Worm (Caenorhabditis elegans) whole organism, L3 larva: ENCODE results near the gene dnj-22.

Experiments used
- R02D3.7 ChIP-seq: fragments of 150-350 bp; optimal IDR thresholded peaks from 2 replicates; lab custom pipeline; 2014; ENCODE audit warnings: missing biosample characterization, missing genetic modification characterization
- ama-1 ChIP-seq: fragments of 150-350 bp; optimal IDR thresholded peaks from 2 replicates; lab custom pipeline; 2018
- ceh-16 ChIP-seq: sonication (generic microtip); optimal IDR thresholded peaks from 2 replicates; lab custom pipeline; 2017; ENCODE audit warnings: missing biosample characterization, missing genetic modification characterization
- ceh-28 ChIP-seq: fragments of 150-350 bp; optimal IDR thresholded peaks from 2 replicates; lab custom pipeline; 2014; ENCODE audit warnings: missing biosample characterization, missing genetic modification reagents, missing genetic modification characterization
- ceh-9 ChIP-seq: sonication (generic microtip); optimal IDR thresholded peaks from 2 replicates; lab custom pipeline; 2018; ENCODE audit warnings: missing biosample characterization, missing genetic modification characterization
- daf-12 ChIP-seq: fragments of 150-350 bp; optimal IDR thresholded peaks from 2 replicates; lab custom pipeline; 2014; ENCODE audit warnings: missing biosample characterization, missing genetic modification reagents, missing genetic modification characterization
- egl-27 ChIP-seq: sonication (generic microtip); optimal IDR thresholded peaks from 4 replicates; lab custom pipeline; 2017; ENCODE audit warnings: missing biosample characterization, missing genetic modification reagents, missing genetic modification characterization
- egl-5 ChIP-seq: fragments of 150-350 bp; optimal IDR thresholded peaks from 2 replicates; lab custom pipeline; 2017; ENCODE audit warnings: missing biosample characterization, missing genetic modification reagents, missing genetic modification characterization, inconsistent platforms
- elt-1 ChIP-seq: fragments of 150-350 bp; optimal IDR thresholded peaks from 2 replicates; lab custom pipeline; 2014; ENCODE audit warnings: missing biosample characterization, missing genetic modification characterization
- elt-2 ChIP-seq: sonication (generic microtip); optimal IDR thresholded peaks from 2 replicates; lab custom pipeline; 2016; ENCODE audit warnings: missing genetic modification reagents, mild to moderate bottlenecking, missing genetic modification characterization, missing compliant biosample characterization
- eor-1 ChIP-seq, 2 experiments: fragments of 150-350 bp; optimal IDR thresholded peaks; 2 replicates each; lab custom pipeline; 2014 to 2018; ENCODE audit warnings: missing biosample characterization in 2 of 2, missing genetic modification characterization in 2 of 2
- fkh-10 ChIP-seq: sonication (generic microtip); optimal IDR thresholded peaks from 2 replicates; lab custom pipeline; 2017; ENCODE audit warnings: missing biosample characterization, missing genetic modification reagents, missing genetic modification characterization
- fkh-2 ChIP-seq: fragments of 150-350 bp; optimal IDR thresholded peaks from 2 replicates; lab custom pipeline; 2014; ENCODE audit warnings: missing biosample characterization, missing genetic modification reagents, missing genetic modification characterization
- hmg-11 ChIP-seq: sonication (generic microtip); optimal IDR thresholded peaks from 2 replicates; lab custom pipeline; 2016; ENCODE audit warnings: missing genetic modification characterization, missing compliant biosample characterization
- jun-1 ChIP-seq: fragments of 150-350 bp; optimal IDR thresholded peaks from 2 replicates; lab custom pipeline; 2014; ENCODE audit warnings: missing biosample characterization, missing genetic modification reagents, missing genetic modification characterization
- lin-15B ChIP-seq: fragments of 150-350 bp; optimal IDR thresholded peaks from 2 replicates; lab custom pipeline; 2014; ENCODE audit warnings: missing biosample characterization, missing genetic modification characterization
- lin-39 ChIP-seq: fragments of 150-350 bp; optimal IDR thresholded peaks from 2 replicates; lab custom pipeline; 2018; ENCODE audit warnings: missing biosample characterization, missing genetic modification reagents, missing genetic modification characterization
- lsy-12 ChIP-seq: sonication (generic microtip); optimal IDR thresholded peaks from 2 replicates; lab custom pipeline; 2016; ENCODE audit warnings: mild to moderate bottlenecking, missing genetic modification characterization, missing compliant biosample characterization
- nfya-1 ChIP-seq: sonication (generic microtip); optimal IDR thresholded peaks from 2 replicates; lab custom pipeline; 2017; ENCODE audit warnings: missing genetic modification characterization, mild to moderate bottlenecking, missing compliant biosample characterization, antibody characterized with exemption, moderate library complexity; ENCODE audit not compliant: insufficient read depth
- nhr-12 ChIP-seq: fragments of 150-350 bp; optimal IDR thresholded peaks from 2 replicates; lab custom pipeline; 2014; ENCODE audit warnings: missing biosample characterization, missing genetic modification characterization
- nhr-23 ChIP-seq: fragments of 150-350 bp; optimal IDR thresholded peaks from 2 replicates; lab custom pipeline; 2014; ENCODE audit warnings: missing biosample characterization, missing genetic modification reagents, missing genetic modification characterization
- nhr-25 ChIP-seq: sonication (generic microtip); optimal IDR thresholded peaks from 2 replicates; lab custom pipeline; 2017; ENCODE audit warnings: missing biosample characterization, missing genetic modification characterization
- nhr-28 ChIP-seq: fragments of 150-350 bp; optimal IDR thresholded peaks from 2 replicates; lab custom pipeline; 2014; ENCODE audit warnings: missing biosample characterization, missing genetic modification characterization
- nhr-43 ChIP-seq: sonication (generic microtip); optimal IDR thresholded peaks from 2 replicates; lab custom pipeline; 2016; ENCODE audit warnings: mild to moderate bottlenecking, missing genetic modification characterization, missing compliant biosample characterization; ENCODE audit not compliant: poor library complexity, severe bottlenecking
- nhr-67 ChIP-seq: fragments of 150-350 bp; optimal IDR thresholded peaks from 2 replicates; lab custom pipeline; 2014; ENCODE audit warnings: missing biosample characterization, missing genetic modification characterization
- nhr-76 ChIP-seq: fragments of 150-350 bp; sonication (generic microtip); optimal IDR thresholded peaks from 5 replicates; lab custom pipeline; 2014; ENCODE audit warnings: missing biosample characterization, missing genetic modification characterization
- pha-4 ChIP-seq: fragments of 150-350 bp; optimal IDR thresholded peaks from 2 replicates; lab custom pipeline; 2014; ENCODE audit warnings: missing biosample characterization, missing genetic modification reagents, missing genetic modification characterization
- pqm-1 ChIP-seq: fragments of 150-350 bp; optimal IDR thresholded peaks from 2 replicates; lab custom pipeline; 2017; ENCODE audit warnings: missing biosample characterization, missing genetic modification characterization, inconsistent platforms
- skn-1 ChIP-seq: fragments of 150-350 bp; optimal IDR thresholded peaks from 2 replicates; lab custom pipeline; 2014; ENCODE audit warnings: missing biosample characterization, missing genetic modification characterization
- snpc-4 ChIP-seq: fragments of 150-350 bp; optimal IDR thresholded peaks from 2 replicates; lab custom pipeline; 2014; ENCODE audit warnings: missing biosample characterization, missing genetic modification characterization
- unc-62 ChIP-seq: fragments of 150-350 bp; sonication (generic microtip); optimal IDR thresholded peaks from 4 replicates; lab custom pipeline; 2014; ENCODE audit warnings: missing biosample characterization, missing genetic modification reagents, missing genetic modification characterization
- zag-1 ChIP-seq: fragments of 150-350 bp; optimal IDR thresholded peaks from 2 replicates; lab custom pipeline; 2014; ENCODE audit warnings: missing biosample characterization, missing genetic modification characterization
- ztf-11 ChIP-seq: fragments of 150-350 bp; optimal IDR thresholded peaks from 2 replicates; lab custom pipeline; 2014; ENCODE audit warnings: missing biosample characterization, missing genetic modification characterization
- ztf-4 ChIP-seq: fragments of 150-350 bp; optimal IDR thresholded peaks from 2 replicates; lab custom pipeline; 2014; ENCODE audit warnings: missing biosample characterization, missing genetic modification characterization

dnj-22 gene

ce11 chrV:8444357-8444856, 17.5 kb downstream of the dnj-22 start, which contains the start of gene lmd-3:
TSS of gene lmd-3 (minus strand) at chrV:8444806.
- TF ChIP-seq ama-1 (lab: Kevin White, UChicago) (no peak), nhr-12 (no peak), nhr-28 (tag; lab: Kevin White, UChicago) (no peak), R02D3.7 (tag; lab: Kevin White, UChicago) (no peak), nfya-1 (no peak), hmg-11 (tag; lab: Kevin White, UChicago) (no peak), ztf-11 (no peak), nhr-23 (tag; lab: Kevin White, UChicago) (no peak), ztf-4 (tag; lab: Kevin White, UChicago) (no peak), ceh-16 (no peak), egl-5 (no peak), nhr-25 (tag; lab: Kevin White, UChicago) (no peak), nhr-67 (tag; lab: Kevin White, UChicago) (no peak), daf-12 (tag; lab: Kevin White, UChicago) (no peak)

- peak; percentile 12 for TF ChIP-seq unc-62 (GFP tag; lab: Kevin White, UChicago)
- TF ChIP-seq elt-1, result peak; percentile 49
- TF ChIP-seq nhr-43, result no peak
Observed at ce11 chrV:8437358-8437757, 24.6 kb downstream of the dnj-22 start.

- TF ChIP-seq fkh-10 (GFP tag; lab: Kevin White, UChicago) (peak; percentile 25), nhr-76 (tag; lab: Kevin White, UChicago) (no peak)
Observed at ce11 chrV:8435292-8435691, 26.6 kb downstream of the dnj-22 start.

- no peak for TF ChIP-seq lin-15B
- peak; percentile 1 for TF ChIP-seq nhr-23 (tag; lab: Kevin White, UChicago)
- TF ChIP-seq skn-1 (tag; lab: Kevin White, UChicago), result no peak
- TF ChIP-seq nhr-76 (tag; lab: Kevin White, UChicago), result no peak
- TF ChIP-seq elt-2, result peak; percentile 83
- TF ChIP-seq pqm-1, result peak; percentile 50
- TF ChIP-seq pha-4 (tag; lab: Kevin White, UChicago), result peak; percentile 69
- peak; percentile 23 for TF ChIP-seq nhr-25 (tag; lab: Kevin White, UChicago)
- TF ChIP-seq, all 47 proteins: peak for 5
Observed at ce11 chrV:8434400-8434827, 27.5 kb downstream of the dnj-22 start.

ce11 chrV:8428585-8429414, 33.1 kb downstream of the dnj-22 start:
- TF ChIP-seq ztf-11 (no peak), lin-39 (tag; lab: Kevin White, UChicago) (no peak), nhr-28 (tag; lab: Kevin White, UChicago) (no peak), jun-1 (tag; lab: Kevin White, UChicago) (no peak), egl-5 (peak; percentile 54), nhr-25 (tag; lab: Kevin White, UChicago) (no peak), skn-1 (tag; lab: Kevin White, UChicago) (no peak), ama-1 (lab: Kevin White, UChicago) (no peak), nhr-76 (tag; lab: Kevin White, UChicago) (no peak), hmg-11 (tag; lab: Kevin White, UChicago) (peak; percentile 54), R02D3.7 (tag; lab: Kevin White, UChicago) (no peak), ceh-9 (no peak), nfya-1 (peak; percentile 44), ztf-4 (tag; lab: Kevin White, UChicago) (no peak), unc-62 (GFP tag; lab: Kevin White, UChicago) (no peak), eor-1 (tag; optimal IDR thresholded peaks at IDR 0.05; lab: Kevin White, UChicago) (no peak), nhr-67 (tag; lab: Kevin White, UChicago) (no peak)

- TF ChIP-seq nhr-25 (tag; lab: Kevin White, UChicago) (peak; percentile 3), nhr-23 (tag; lab: Kevin White, UChicago) (peak; percentile 37), lsy-12 (no peak), ceh-28 (tag; lab: Kevin White, UChicago) (no peak), lin-15B (no peak), egl-27 (tag; lab: Kevin White, UChicago) (no peak), fkh-2 (tag; lab: Kevin White, UChicago) (no peak), ztf-4 (tag; lab: Kevin White, UChicago) (no peak), unc-62 (GFP tag; lab: Kevin White, UChicago) (no peak), lin-39 (tag; lab: Kevin White, UChicago) (no peak), jun-1 (tag; lab: Kevin White, UChicago) (peak; percentile 7), pqm-1 (peak; percentile 23), pha-4 (tag; lab: Kevin White, UChicago) (no peak), elt-2 (peak; percentile 75), snpc-4 (tag; lab: Kevin White, UChicago) (no peak), nfya-1 (no peak), eor-1 (tag; optimal IDR thresholded peaks at IDR 0.05; lab: Kevin White, UChicago) (no peak), nhr-43 (peak; percentile 55), zag-1 (tag; lab: Kevin White, UChicago) (no peak)
Observed at ce11 chrV:8426741-8427457, 35.0 kb downstream of the dnj-22 start.
